Fruit fly (Drosophila melanogaster): ENCODE results near the gene trh.
A peak's percentile ranks its signal among the peaks of the same experiment; 100 is the strongest.

trh gene

dm6 chr3L:377222-378071 is 15.0 kb downstream of the trh start (continued):
- TF ChIP-seq Bteb2 (GFP tag; optimal IDR thresholded peaks at IDR 0.05) (peak; percentile 24), CG8290 (GFP tag; optimal IDR thresholded peaks at IDR 0.05) (peak; percentile 9), CG8290 (tag; optimal IDR thresholded peaks at IDR 0.05) (peak in 1 of 2 experiments; percentile 19), ATbp (GFP tag; optimal IDR thresholded peaks at IDR 0.05) (peak; percentile 90), repo (GFP tag; optimal IDR thresholded peaks at IDR 0.05) (no peak), CG17186 (GFP tag; optimal IDR thresholded peaks at IDR 0.05) (peak; percentile 22), Antp (GFP tag; optimal IDR thresholded peaks at IDR 0.05) (no peak), luna (GFP tag; optimal IDR thresholded peaks at IDR 0.05) (no peak), CG3407 (GFP tag; optimal IDR thresholded peaks at IDR 0.05) (peak; percentile 85), danr (GFP tag; IDR thresholded peaks at IDR 0.05) (peak; percentile 75), eve (GFP tag; optimal IDR thresholded peaks at IDR 0.05) (no peak), jigr1 (GFP tag; IDR thresholded peaks at IDR 0.05) (no peak), CG15073 (GFP tag; optimal IDR thresholded peaks at IDR 0.05) (no peak), tap (tag; optimal IDR thresholded peaks at IDR 0.05) (peak; percentile 87), zen2 (GFP tag; IDR thresholded peaks at IDR 0.05; ENCODE audit: partially characterized antibody) (peak; percentile 42; the same call in 1 of the 3 replicates), bbx (GFP tag; IDR thresholded peaks at IDR 0.05; ENCODE audit: partially characterized antibody) (0 out of 2 replicates have a peak, but pooled peaks have one; percentile 34), salm (tag; optimal IDR thresholded peaks at IDR 0.05) (peak; percentile 86), CG13296 (GFP tag; optimal IDR thresholded peaks at IDR 0.05) (peak; percentile 96), Camta (GFP tag; optimal IDR thresholded peaks at IDR 0.05) (no peak), dm (GFP tag; optimal IDR thresholded peaks at IDR 0.05) (no peak), scrt (GFP tag; optimal IDR thresholded peaks at IDR 0.05) (peak; percentile 90), hkb (optimal IDR thresholded peaks at IDR 0.05) (no peak), hkb (GFP tag; IDR thresholded peaks at IDR 0.05) (peak; percentile 90), Opbp (GFP tag; IDR thresholded peaks at IDR 0.05; ENCODE audit: partially characterized antibody) (peak; percentile 48; the same call in 1 of the 3 replicates), Optix (GFP tag; IDR thresholded peaks at IDR 0.05) (no peak), CG12391 (tag; optimal IDR thresholded peaks at IDR 0.05) (peak; percentile 94), CG33213 (GFP tag; optimal IDR thresholded peaks at IDR 0.05) (no peak), Blimp-1 (GFP tag; optimal IDR thresholded peaks at IDR 0.05) (peak; percentile 87), chm (GFP tag; IDR thresholded peaks at IDR 0.05) (no peak), hth (optimal IDR thresholded peaks at IDR 0.05) (no peak), CG34376 (GFP tag; optimal IDR thresholded peaks at IDR 0.05) (peak; percentile 94), disco-r (GFP tag; optimal IDR thresholded peaks at IDR 0.05) (no peak), Atf3 (GFP tag; optimal IDR thresholded peaks at IDR 0.05) (no peak), Meics (GFP tag; optimal IDR thresholded peaks at IDR 0.05) (peak; percentile 95), CG10431 (GFP tag; optimal IDR thresholded peaks at IDR 0.05) (peak; percentile 87), CG14860 (GFP tag; IDR thresholded peaks at IDR 0.05; ENCODE audit: partially characterized antibody) (0 out of 3 replicates have a peak, but pooled peaks have one; percentile 3), CG1832 (GFP tag; optimal IDR thresholded peaks at IDR 0.05) (peak; percentile 93), HLH3B (GFP tag; IDR thresholded peaks at IDR 0.05) (peak; percentile 76), vnd (GFP tag; IDR thresholded peaks at IDR 0.05; ENCODE audit: partially characterized antibody) (no peak), CG6254 (GFP tag; optimal IDR thresholded peaks at IDR 0.05) (peak; percentile 89), CG14667 (GFP tag; IDR thresholded peaks at IDR 0.05) (peak; percentile 57), MESR4 (GFP tag; optimal IDR thresholded peaks at IDR 0.05) (peak; percentile 14), CG4328 (GFP tag; optimal IDR thresholded peaks at IDR 0.05) (peak; percentile 91), oc (tag; optimal IDR thresholded peaks at IDR 0.05) (peak; percentile 83), stc (GFP tag; IDR thresholded peaks at IDR 0.05) (peak; percentile 78), CG7357 (GFP tag; IDR thresholded peaks at IDR 0.05) (peak; percentile 75), CG12299 (tag; optimal IDR thresholded peaks at IDR 0.05) (peak; percentile 92), CG7786 (GFP tag; optimal IDR thresholded peaks at IDR 0.05) (no peak), CG3065 (GFP tag; optimal IDR thresholded peaks at IDR 0.05) (peak; percentile 21)
